Worm (Caenorhabditis elegans) whole organism, L1 larva: ENCODE measurements around the gene zmp-2.

Experiments used
- ceh-8 ChIP-seq: fragments of 200-800 bp; sonication (Bioruptor generic); optimal IDR thresholded peaks from 2 replicates; lab custom pipeline; 2018; ENCODE audit warnings: mild to moderate bottlenecking, missing genetic modification characterization, moderate library complexity, missing compliant biosample characterization
- lir-3 ChIP-seq: sonication (generic microtip); optimal IDR thresholded peaks from 2 replicates; lab custom pipeline; 2016; ENCODE audit warnings: mild to moderate bottlenecking, missing genetic modification characterization, moderate library complexity, missing compliant biosample characterization; ENCODE audit not compliant: poor library complexity
- mab-9 ChIP-seq: fragments of 200-800 bp; sonication (Bioruptor generic); IDR thresholded peaks from 2 replicates; pipeline ENCODE4 v1.3.6; 2022; ENCODE audit warnings: missing genetic modification reagents, missing genetic modification characterization, missing compliant biosample characterization
- nhr-237 ChIP-seq: fragments of 150-350 bp; optimal IDR thresholded peaks from 2 replicates; lab custom pipeline; 2014; ENCODE audit warnings: missing biosample characterization, missing genetic modification characterization
- unc-62 ChIP-seq: fragments of 150-350 bp; optimal IDR thresholded peaks from 2 replicates; lab custom pipeline; 2014; ENCODE audit warnings: missing biosample characterization, missing genetic modification reagents, missing genetic modification characterization
- zag-1 ChIP-seq: fragments of 150-350 bp; optimal IDR thresholded peaks from 2 replicates; lab custom pipeline; 2014; ENCODE audit warnings: missing biosample characterization, missing genetic modification characterization
- ztf-11 ChIP-seq, 2 experiments: sonication (generic microtip); optimal IDR thresholded peaks; 2 replicates each; lab custom pipeline; 2016 to 2017; ENCODE audit warnings: missing genetic modification characterization in 2 of 2, missing biosample characterization in 1 of 2, missing compliant biosample characterization in 1 of 2

DNA sequence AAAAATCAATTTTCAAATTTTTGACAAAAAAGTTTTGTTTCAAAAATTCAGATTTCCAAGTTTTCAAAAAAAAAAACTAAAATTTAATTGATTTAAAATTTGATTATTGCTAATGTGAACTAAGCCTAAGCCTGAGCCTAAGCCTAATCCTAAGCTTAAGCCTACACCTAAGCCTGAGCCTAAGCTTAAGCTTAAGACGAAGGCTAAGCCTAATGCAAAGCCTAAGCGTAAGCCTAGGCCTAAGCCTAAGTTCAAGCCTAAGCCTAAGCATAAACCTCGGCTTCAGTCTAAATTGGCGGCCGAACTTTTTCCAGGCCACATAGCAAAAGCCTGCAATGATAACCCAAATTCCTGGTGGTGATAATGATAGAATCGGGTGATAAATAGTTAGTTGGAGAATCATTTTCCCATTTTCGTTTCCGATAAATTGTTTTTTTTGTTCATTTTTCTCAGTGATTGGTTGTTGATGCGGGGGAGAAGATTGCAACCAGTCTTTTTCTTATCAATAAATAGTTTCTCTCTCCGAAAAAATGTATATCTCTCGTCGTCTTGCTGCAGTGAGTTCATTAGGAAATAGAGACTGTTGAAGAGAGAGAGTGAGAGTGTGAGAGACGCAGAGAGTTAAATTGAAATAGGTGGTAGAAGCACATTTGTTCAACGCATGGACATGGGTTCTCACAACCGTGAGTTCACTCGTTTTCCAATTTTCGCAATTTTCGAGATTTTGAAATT lies 11.2 kb downstream of the zmp-2 start:
- TF ChIP-seq unc-62 (GFP tag; lab: Kevin White, UChicago) (no peak), zag-1 (tag; lab: Kevin White, UChicago) (no peak), lir-3 (tag; lab: Kevin White, UChicago) (no peak), ztf-11 (tag; optimal IDR thresholded peaks at IDR 0.05; lab: Kevin White, UChicago) (no peak), ceh-8 (GFP tag; lab: Kevin White, UChicago) (no peak), nhr-237 (tag; lab: Kevin White, UChicago) (no peak), mab-9 (GFP tag; lab: Robert Waterston, UW) (no peak)
